Worm (Caenorhabditis elegans) whole organism, L4 larva: Measurements from ENCODE around the gene lev-8.

Experiments
- F26F4.8 ChIP-seq: fragments of 200-800 bp; sonication (Bioruptor generic); conservative IDR thresholded peaks from 2 replicates; pipeline ENCODE4 v1.3.6; 2022; ENCODE audit warnings: missing genetic modification characterization, missing compliant biosample characterization
- ceh-44 ChIP-seq: fragments of 200-800 bp; sonication (Bioruptor generic); IDR thresholded peaks from 2 replicates; pipeline ENCODE4 v1.3.6; 2022; ENCODE audit warnings: missing genetic modification reagents, missing genetic modification characterization, missing compliant biosample characterization
- egl-27 ChIP-seq: sonication (generic microtip); optimal IDR thresholded peaks from 3 replicates; lab custom pipeline; 2017; ENCODE audit warnings: missing biosample characterization, missing genetic modification reagents, missing genetic modification characterization
- ztf-11 ChIP-seq: fragments of 150-350 bp; optimal IDR thresholded peaks from 2 replicates; lab custom pipeline; 2014; ENCODE audit warnings: missing biosample characterization, missing genetic modification characterization

ce11 chrX:11536408-11536807, 24.3 kb upstream of the lev-8 start, which contains the start of gene C35C5.9:
- TF ChIP-seq ztf-11 (tag; lab: Kevin White, UChicago) (no peak), ceh-44 (GFP tag; lab: Robert Waterston, UW) (no peak), egl-27 (tag; lab: Kevin White, UChicago) (no peak), F26F4.8 (no peak)
